Worm (Caenorhabditis elegans) whole organism, L4 larva: ENCODE results near the gene tbc-3.

Experiments used
- F26F4.8 ChIP-seq: fragments of 200-800 bp; sonication (Bioruptor generic); conservative IDR thresholded peaks from 2 replicates; pipeline ENCODE4 v1.3.6; 2022; ENCODE audit warnings: missing genetic modification characterization, missing compliant biosample characterization
- aha-1 ChIP-seq: fragments of 150-350 bp; peaks from one replicate; lab custom pipeline; 2014; ENCODE audit warnings: missing biosample characterization, missing genetic modification characterization
- jun-1 ChIP-seq: fragments of 150-350 bp; optimal IDR thresholded peaks from 2 replicates; lab custom pipeline; 2014; ENCODE audit warnings: missing biosample characterization, missing genetic modification reagents, missing genetic modification characterization
- lin-13 ChIP-seq: fragments of 150-350 bp; optimal IDR thresholded peaks from 2 replicates; lab custom pipeline; 2014; ENCODE audit warnings: missing biosample characterization, missing genetic modification reagents, missing genetic modification characterization
- nhr-28 ChIP-seq: fragments of 150-350 bp; optimal IDR thresholded peaks from 2 replicates; lab custom pipeline; 2014; ENCODE audit warnings: missing biosample characterization, missing genetic modification characterization
- nhr-76 ChIP-seq: fragments of 150-350 bp; optimal IDR thresholded peaks from 2 replicates; lab custom pipeline; 2014; ENCODE audit warnings: missing biosample characterization, missing genetic modification characterization
- pqm-1 ChIP-seq: sonication (generic microtip); optimal IDR thresholded peaks from 2 replicates; lab custom pipeline; 2017; ENCODE audit warnings: missing biosample characterization, missing genetic modification characterization
- snpc-4 ChIP-seq: fragments of 150-350 bp; optimal IDR thresholded peaks from 2 replicates; lab custom pipeline; 2014; ENCODE audit warnings: missing biosample characterization, missing genetic modification characterization
- unc-39 ChIP-seq: sonication (generic microtip); optimal IDR thresholded peaks from 2 replicates; lab custom pipeline; 2017; ENCODE audit warnings: missing biosample characterization, missing genetic modification characterization
- zip-2 ChIP-seq: fragments of 150-350 bp; optimal IDR thresholded peaks from 2 replicates; lab custom pipeline; 2014; ENCODE audit warnings: missing biosample characterization, missing genetic modification characterization
- ztf-11 ChIP-seq: fragments of 150-350 bp; optimal IDR thresholded peaks from 2 replicates; lab custom pipeline; 2014; ENCODE audit warnings: missing biosample characterization, missing genetic modification characterization

DNA sequence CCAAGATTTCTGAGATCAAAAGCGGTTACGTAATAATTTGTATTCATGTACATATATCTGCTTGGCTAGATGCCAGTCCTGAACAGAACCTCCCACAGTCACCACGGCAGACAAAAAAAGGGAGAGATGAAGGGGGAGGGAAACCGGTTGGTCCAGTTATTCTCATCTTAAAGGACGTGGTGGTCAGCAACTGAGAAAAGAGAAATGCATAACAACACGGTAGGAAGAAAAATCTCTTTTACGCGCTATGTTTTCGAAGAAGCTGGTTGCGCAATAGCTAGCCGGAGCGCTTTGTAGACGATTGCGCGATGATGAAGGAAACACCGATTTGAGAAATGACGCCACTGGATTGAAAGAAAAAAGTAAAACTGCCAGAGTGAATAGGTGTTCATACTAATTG, 19.2 kb downstream of the tbc-3 start:
- TF ChIP-seq lin-13 (no peak), F26F4.8 (no peak), jun-1 (tag; lab: Kevin White, UChicago) (no peak), pqm-1 (tag; lab: Kevin White, UChicago) (no peak), nhr-76 (no peak), aha-1 (no peak), ztf-11 (tag; lab: Kevin White, UChicago) (no peak), nhr-28 (peak; percentile 1), zip-2 (tag; lab: Kevin White, UChicago) (no peak), unc-39 (no peak), snpc-4 (tag; lab: Kevin White, UChicago) (no peak)
